Fruit fly (Drosophila melanogaster) whole organism, adult: ENCODE data around the gene CG34002.

Source experiments
- CG11617 ChIP-seq: fragments of 200-800 bp; sonication (Bioruptor generic); optimal IDR thresholded peaks from 2 replicates; lab custom pipeline; 2017; ENCODE audit warnings: mild to moderate bottlenecking, missing biosample characterization, missing genetic modification reagents, missing genetic modification characterization
- CG12768 ChIP-seq: fragments of 200-800 bp; sonication (Bioruptor generic); optimal IDR thresholded peaks from 2 replicates; lab custom pipeline; 2017; ENCODE audit warnings: missing biosample characterization, missing genetic modification characterization, mild to moderate bottlenecking, moderate library complexity, missing genetic modification reagents
- CG14711 ChIP-seq: fragments of 200-800 bp; sonication (Bioruptor generic); optimal IDR thresholded peaks from 2 replicates; lab custom pipeline; 2018; ENCODE audit warnings: missing biosample characterization, mild to moderate bottlenecking, missing genetic modification characterization, moderate library complexity
- CG1620 ChIP-seq: fragments of 200-800 bp; sonication (Bioruptor generic); optimal IDR thresholded peaks from 2 replicates; lab custom pipeline; 2016; ENCODE audit warnings: missing biosample characterization, missing genetic modification characterization
- CG33017 ChIP-seq: fragments of 200-800 bp; sonication (Bioruptor generic); optimal IDR thresholded peaks from 2 replicates; lab custom pipeline; 2018; ENCODE audit warnings: missing biosample characterization, mild to moderate bottlenecking, missing genetic modification characterization, moderate library complexity
- CG5204 ChIP-seq: fragments of 200-800 bp; sonication (Bioruptor generic); optimal IDR thresholded peaks from 2 replicates; lab custom pipeline; 2016; ENCODE audit warnings: missing biosample characterization, missing genetic modification characterization
- CG7045 ChIP-seq: fragments of 200-800 bp; sonication (Bioruptor generic); optimal IDR thresholded peaks from 2 replicates; lab custom pipeline; 2017; ENCODE audit warnings: missing biosample characterization, mild to moderate bottlenecking, missing genetic modification characterization
- CG7101 ChIP-seq: fragments of 200-800 bp; sonication (Bioruptor generic); optimal IDR thresholded peaks from 2 replicates; lab custom pipeline; 2018; ENCODE audit warnings: missing biosample characterization, mild to moderate bottlenecking, missing genetic modification characterization, moderate library complexity
- Clk ChIP-seq: fragments of 200-800 bp; sonication (Bioruptor generic); optimal IDR thresholded peaks from 2 replicates; lab custom pipeline; 2017; ENCODE audit warnings: missing biosample characterization, missing genetic modification characterization
- Crg-1 ChIP-seq: fragments of 200-800 bp; sonication (Bioruptor generic); optimal IDR thresholded peaks from 2 replicates; lab custom pipeline; 2016; ENCODE audit warnings: missing biosample characterization, missing genetic modification characterization
- Hr96 ChIP-seq: fragments of 200-800 bp; sonication (Bioruptor generic); optimal IDR thresholded peaks from 2 replicates; lab custom pipeline; 2016; ENCODE audit warnings: missing biosample characterization, missing genetic modification characterization
- Mnt ChIP-seq: fragments of 200-800 bp; sonication (Bioruptor generic); optimal IDR thresholded peaks from 2 replicates; lab custom pipeline; 2016; ENCODE audit warnings: missing biosample characterization, mild to moderate bottlenecking, missing genetic modification characterization
- bab1 ChIP-seq: fragments of 200-800 bp; sonication (Bioruptor generic); optimal IDR thresholded peaks from 3 replicates; lab custom pipeline; 2019; ENCODE audit warnings: missing biosample characterization, mild to moderate bottlenecking, missing genetic modification characterization, moderate library complexity
- cic ChIP-seq: fragments of 200-800 bp; sonication (Bioruptor generic); optimal IDR thresholded peaks from 2 replicates; lab custom pipeline; 2017; ENCODE audit warnings: missing biosample characterization, mild to moderate bottlenecking, missing genetic modification characterization, moderate library complexity
- cnc ChIP-seq, 2 experiments: fragments of >200 bp; optimal IDR thresholded peaks; 2 replicates each; lab custom pipeline; 2017
- kay ChIP-seq: fragments of 200-800 bp; sonication (Bioruptor generic); peaks from one replicate; lab custom pipeline; 2016; ENCODE audit warnings: missing biosample characterization, missing genetic modification characterization, borderline replicate concordance
- ovo ChIP-seq: fragments of 200-800 bp; sonication (Bioruptor generic); optimal IDR thresholded peaks from 2 replicates; lab custom pipeline; 2016; ENCODE audit warnings: missing biosample characterization, missing genetic modification characterization
- pad ChIP-seq: fragments of 200-800 bp; sonication (Bioruptor generic); optimal IDR thresholded peaks from 3 replicates; lab custom pipeline; 2017; ENCODE audit warnings: missing biosample characterization, missing genetic modification characterization, mild to moderate bottlenecking, moderate library complexity, missing genetic modification reagents
- tj ChIP-seq: fragments of 200-800 bp; sonication (Bioruptor generic); optimal IDR thresholded peaks from 3 replicates; lab custom pipeline; 2017; ENCODE audit warnings: missing biosample characterization, mild to moderate bottlenecking, missing genetic modification characterization, moderate library complexity
- toe ChIP-seq: fragments of 200-800 bp; sonication (Bioruptor generic); optimal IDR thresholded peaks from 2 replicates; lab custom pipeline; 2016; ENCODE audit warnings: missing biosample characterization, missing genetic modification characterization

Gene CG34002

DNA sequence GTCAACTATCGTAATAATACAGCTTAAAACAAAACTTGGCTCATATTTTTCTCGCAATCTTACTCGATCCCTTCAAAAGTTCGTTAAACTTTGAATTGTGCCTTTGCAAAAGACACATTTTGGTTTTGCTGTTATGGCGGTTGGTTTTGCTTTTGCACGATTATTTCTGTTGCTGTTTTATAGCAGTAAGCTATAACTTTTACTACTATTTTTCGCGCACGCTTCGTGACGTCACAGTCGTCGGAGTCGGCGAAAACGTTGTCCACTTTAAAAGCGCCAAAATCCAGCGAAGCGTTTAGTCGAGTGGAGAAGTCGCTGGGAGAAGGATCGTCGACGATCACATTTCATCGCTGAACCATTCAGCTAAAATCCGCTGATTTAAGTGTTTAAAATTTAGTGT, 29.1 kb downstream of the CG34002 start, which contains the start of gene CG7402:
CG7402 (plus strand) TSS at position 313 of the 400 bp plus-strand sequence.
- TF ChIP-seq tj (GFP tag; lab: Kevin White, UChicago) (no peak), pad (no peak), kay (GFP tag; lab: Kevin White, UChicago) (no peak), Crg-1 (no peak), cic (GFP tag; lab: Kevin White, UChicago) (no peak), CG1620 (GFP tag; lab: Kevin White, UChicago) (no peak), Clk (GFP tag; lab: Kevin White, UChicago) (no peak), CG12768 (GFP tag; lab: Kevin White, UChicago) (no peak), CG7101 (tag; lab: Kevin White, UChicago) (no peak), Mnt (GFP tag; lab: Kevin White, UChicago) (no peak), ovo (GFP tag; lab: Kevin White, UChicago) (no peak), toe (no peak), CG14711 (no peak), CG33017 (tag; lab: Kevin White, UChicago) (no peak), Hr96 (no peak), CG11617 (GFP tag; lab: Kevin White, UChicago) (no peak), CG5204 (no peak), cnc (optimal IDR thresholded peaks at IDR 0.05; lab: Kevin White, UChicago) (no peak), bab1 (GFP tag; lab: Kevin White, UChicago) (no peak)

DNA sequence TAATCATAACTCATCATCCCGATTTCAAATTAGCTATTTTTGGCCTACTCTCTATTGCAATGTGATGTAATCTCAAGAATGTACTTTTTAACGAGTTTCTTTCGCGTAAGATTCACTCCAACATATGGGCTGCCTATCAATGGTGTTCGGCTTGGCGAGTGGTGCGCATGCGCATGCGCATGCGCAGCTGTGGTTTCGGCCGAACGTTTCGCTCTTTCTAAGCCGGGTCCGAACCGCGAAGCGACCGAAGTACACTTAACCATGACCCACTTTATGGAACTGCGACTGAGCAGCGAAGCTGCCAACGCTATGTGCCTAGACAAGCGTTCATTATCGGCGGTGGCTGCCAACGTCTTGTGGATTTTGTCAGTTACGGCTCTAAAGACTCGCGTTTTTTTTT, 35.4 kb downstream of the CG34002 start:
- no peak for TF ChIP-seq CG11617 (GFP tag; lab: Kevin White, UChicago)
- no peak for TF ChIP-seq CG14711
- TF ChIP-seq toe = no peak
- no peak for TF ChIP-seq Mnt (GFP tag; lab: Kevin White, UChicago)
- TF ChIP-seq kay (GFP tag; lab: Kevin White, UChicago) = no peak
- TF ChIP-seq pad = no peak
- no peak for TF ChIP-seq CG7101 (tag; lab: Kevin White, UChicago)
- no peak for TF ChIP-seq tj (GFP tag; lab: Kevin White, UChicago)
- TF ChIP-seq CG12768 (GFP tag; lab: Kevin White, UChicago) = no peak
- TF ChIP-seq Clk (GFP tag; lab: Kevin White, UChicago) = no peak
- TF ChIP-seq CG33017 (tag; lab: Kevin White, UChicago) = no peak
- no peak for TF ChIP-seq CG5204
- no peak for TF ChIP-seq Hr96
- no peak for TF ChIP-seq cnc (optimal IDR thresholded peaks at IDR 0.05; lab: Kevin White, UChicago)
- no peak for TF ChIP-seq cic (GFP tag; lab: Kevin White, UChicago)
- TF ChIP-seq ovo (GFP tag; lab: Kevin White, UChicago) = no peak
- TF ChIP-seq bab1 (GFP tag; lab: Kevin White, UChicago) = no peak
- TF ChIP-seq CG7045 (GFP tag; lab: Kevin White, UChicago) = no peak

DNA sequence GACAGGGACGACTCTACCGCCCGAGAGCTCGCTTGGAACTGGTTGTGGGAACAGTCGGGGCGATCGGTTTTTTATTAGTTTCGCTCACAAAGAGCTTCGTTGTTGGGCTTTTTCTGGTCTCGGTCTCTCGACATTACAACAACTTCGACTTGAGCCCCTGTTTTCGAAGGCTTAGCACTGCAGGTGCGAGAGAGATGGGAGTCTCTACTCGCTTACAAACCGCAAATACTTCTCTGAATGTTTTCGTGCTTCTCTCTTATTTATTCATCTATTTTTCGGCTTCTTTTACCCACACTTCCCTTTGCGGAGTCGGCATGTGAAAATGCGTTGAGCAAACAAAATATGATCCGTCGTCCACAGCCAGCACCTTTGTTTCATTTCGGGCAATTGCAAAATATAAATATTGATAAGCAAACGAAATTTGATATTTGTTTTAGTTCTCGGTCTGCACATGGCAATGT, 37.6 kb downstream of the CG34002 start, which contains the start of gene Tsp74F:
Tsp74F (minus strand) TSS at position 48 of the 461 bp plus-strand sequence.
- TF ChIP-seq tj (GFP tag; lab: Kevin White, UChicago) (peak; percentile 99), pad (peak; percentile 94), CG7101 (tag; lab: Kevin White, UChicago) (no peak)

DNA sequence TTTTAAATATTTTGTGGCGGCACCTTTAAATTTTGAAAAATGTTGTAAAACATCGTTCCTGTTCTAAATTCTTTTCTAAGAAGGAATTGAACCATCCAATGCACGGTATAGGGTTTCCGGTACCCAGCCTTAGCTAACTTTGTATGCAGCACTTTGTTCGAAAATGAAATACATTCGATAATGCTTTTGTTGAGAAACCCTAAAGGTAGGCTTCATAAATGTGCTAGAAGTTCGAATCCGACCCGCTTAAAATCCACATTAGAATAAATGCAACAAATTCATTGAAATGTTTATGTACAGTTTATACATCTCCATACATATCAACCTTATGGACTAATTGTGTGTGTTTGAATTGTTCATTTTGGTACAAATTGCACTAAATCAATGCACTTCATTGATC, 40.3 kb downstream of the CG34002 start:
- TF ChIP-seq bab1 (GFP tag; lab: Kevin White, UChicago) (peak; percentile 48), cnc (optimal IDR thresholded peaks at IDR 0.05; lab: Kevin White, UChicago) (no peak)

dm6 chr3L:17902186-17902585, 43.9 kb downstream of the CG34002 start:
- TF ChIP-seq ovo (GFP tag; lab: Kevin White, UChicago) (no peak), CG11617 (GFP tag; lab: Kevin White, UChicago) (no peak), cnc (optimal IDR thresholded peaks at IDR 0.05; lab: Kevin White, UChicago) (no peak), CG33017 (tag; lab: Kevin White, UChicago) (no peak), tj (GFP tag; lab: Kevin White, UChicago) (no peak), kay (GFP tag; lab: Kevin White, UChicago) (no peak), Hr96 (no peak), Mnt (GFP tag; lab: Kevin White, UChicago) (no peak), cic (GFP tag; lab: Kevin White, UChicago) (no peak)

dm6 chr3L:17902621-17903020, 44.3 kb downstream of the CG34002 start:
- TF ChIP-seq kay (GFP tag; lab: Kevin White, UChicago) (peak; percentile 80), toe (no peak), CG33017 (tag; lab: Kevin White, UChicago) (peak; percentile 14), cic (GFP tag; lab: Kevin White, UChicago) (peak; percentile 57), tj (GFP tag; lab: Kevin White, UChicago) (no peak), CG7045 (GFP tag; lab: Kevin White, UChicago) (peak; percentile 30), CG5204 (peak; percentile 12)

DNA sequence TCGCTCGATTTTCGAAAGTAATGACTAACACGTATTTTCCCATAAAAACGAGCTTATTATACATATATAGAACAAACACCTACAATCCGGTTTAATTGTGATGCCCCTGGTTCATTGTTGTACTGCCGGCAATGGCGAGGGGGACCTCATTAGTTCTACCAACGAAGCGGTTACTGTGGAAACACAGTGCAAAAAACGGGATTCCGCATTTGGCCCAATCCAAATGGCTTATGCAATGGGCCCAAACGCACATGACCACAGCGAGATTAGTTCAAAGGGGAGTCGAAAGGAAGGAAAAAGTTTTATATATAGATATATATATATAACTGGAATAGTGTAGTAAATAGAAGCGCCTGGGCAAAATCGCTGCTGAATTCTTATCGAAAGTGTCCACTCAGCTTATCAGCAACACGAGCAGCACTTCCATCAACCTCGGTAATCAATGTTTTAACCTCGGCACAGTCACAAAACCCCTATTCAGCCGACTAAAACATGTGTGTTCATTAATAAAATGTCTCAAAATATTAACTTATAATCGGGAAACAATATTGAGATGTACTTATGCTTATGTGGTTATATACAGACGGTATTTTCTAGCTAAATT, 45.6 kb downstream of the CG34002 start:
- TF ChIP-seq Mnt (GFP tag; lab: Kevin White, UChicago) (peak; percentile 10), cnc (optimal IDR thresholded peaks at IDR 0.05; lab: Kevin White, UChicago) (no peak), toe (no peak), CG7045 (GFP tag; lab: Kevin White, UChicago) (no peak), cic (GFP tag; lab: Kevin White, UChicago) (peak; percentile 59), ovo (GFP tag; lab: Kevin White, UChicago) (no peak), tj (GFP tag; lab: Kevin White, UChicago) (peak; percentile 59), kay (GFP tag; lab: Kevin White, UChicago) (no peak)
